Worm (Caenorhabditis elegans): Measurements from ENCODE around the gene E04F6.15.

The E04F6.15 gene

ce11 chrII:7217047-7217446 lies 7.0 kb upstream of the E04F6.15 start, which contains the start of gene E04F6.10:
Gene E04F6.10, minus strand, starts transcription at chrII:7217147.
- TF ChIP-seq nhr-10 (tag; optimal IDR thresholded peaks at IDR 0.05) (no peak), aha-1 (tag) (peak; percentile 66), ceh-32 (tag; optimal IDR thresholded peaks at IDR 0.05; ENCODE audit: poor library complexity) (no peak), set-16 (GFP tag; IDR thresholded peaks at IDR 0.05) (no peak), pha-4 (GFP tag; IDR thresholded peaks at IDR 0.05) (no peak), pha-4 (tag; optimal IDR thresholded peaks at IDR 0.05) (no peak), hlh-30 (tag; optimal IDR thresholded peaks at IDR 0.05; ENCODE audit: insufficient read depth) (no peak), nhr-42 (GFP tag; IDR thresholded peaks at IDR 0.05) (no peak), fkh-10 (GFP tag; optimal IDR thresholded peaks at IDR 0.05) (no peak), F26F4.8 (GFP tag; conservative IDR thresholded peaks at IDR 0.05) (no peak), ceh-28 (tag; optimal IDR thresholded peaks at IDR 0.05) (no peak), R02D3.7 (tag; optimal IDR thresholded peaks at IDR 0.05) (no peak), lir-3 (tag; optimal IDR thresholded peaks at IDR 0.05) (no peak), php-3 (GFP tag; IDR thresholded peaks at IDR 0.05) (no peak), unc-62 (GFP tag; optimal IDR thresholded peaks at IDR 0.05 in 1 of 2) (peak in 1 of 2 experiments; percentile 57), unc-62 (tag; optimal IDR thresholded peaks at IDR 0.05) (no peak), zfp-2 (tag; optimal IDR thresholded peaks at IDR 0.05) (no peak), spr-1 (tag; optimal IDR thresholded peaks at IDR 0.05) (no peak)

ce11 chrII:7212059-7212458 lies 2.0 kb upstream of the E04F6.15 start, which contains the start of gene E04F6.9:
Gene E04F6.9, minus strand, starts transcription at chrII:7212159.
- TF ChIP-seq dmd-9 (GFP tag; IDR thresholded peaks at IDR 0.05) (no peak), lin-39 (tag; optimal IDR thresholded peaks at IDR 0.05) (no peak), snpc-4 (tag; optimal IDR thresholded peaks at IDR 0.05) (no peak), cey-2 (tag; optimal IDR thresholded peaks at IDR 0.05; ENCODE audit: borderline replicate concordance, insufficient read depth) (no peak), daf-16 (GFP tag; optimal IDR thresholded peaks at IDR 0.05) (peak in 1 of 2 experiments; percentile 36), daf-16 (tag; optimal IDR thresholded peaks at IDR 0.05) (no peak)

- TF ChIP-seq fkh-10 (GFP tag; optimal IDR thresholded peaks at IDR 0.05) (no peak), sdz-12 (GFP tag; optimal IDR thresholded peaks at IDR 0.05) (no peak), Y75B8A.6 (GFP tag; IDR thresholded peaks at IDR 0.05) (no peak), ceh-44 (GFP tag; IDR thresholded peaks at IDR 0.05) (no peak), daf-12 (tag; optimal IDR thresholded peaks at IDR 0.05) (no peak), hlh-30 (tag; optimal IDR thresholded peaks at IDR 0.05; ENCODE audit: insufficient read depth) (peak; percentile 38), daf-16 (GFP tag; optimal IDR thresholded peaks at IDR 0.05) (peak in 1 of 2 experiments; percentile 75), daf-16 (tag; optimal IDR thresholded peaks at IDR 0.05) (no peak), ceh-32 (tag; optimal IDR thresholded peaks at IDR 0.05; ENCODE audit: poor library complexity) (no peak), duxl-1 (tag; optimal IDR thresholded peaks at IDR 0.05; ENCODE audit: poor library complexity) (no peak), lin-13 (GFP tag; optimal IDR thresholded peaks at IDR 0.05) (no peak), lin-39 (tag; optimal IDR thresholded peaks at IDR 0.05) (no peak), tag-97 (GFP tag; IDR thresholded peaks at IDR 0.05) (no peak), nhr-11 (tag; optimal IDR thresholded peaks at IDR 0.05) (peak; percentile 8)
These were observed 1.2 kb upstream of the E04F6.15 start, which contains the start of gene E04F6.8 for ce11 chrII:7211280-7211679. Gene E04F6.8, minus strand, starts transcription at chrII:7211380.

DNA sequence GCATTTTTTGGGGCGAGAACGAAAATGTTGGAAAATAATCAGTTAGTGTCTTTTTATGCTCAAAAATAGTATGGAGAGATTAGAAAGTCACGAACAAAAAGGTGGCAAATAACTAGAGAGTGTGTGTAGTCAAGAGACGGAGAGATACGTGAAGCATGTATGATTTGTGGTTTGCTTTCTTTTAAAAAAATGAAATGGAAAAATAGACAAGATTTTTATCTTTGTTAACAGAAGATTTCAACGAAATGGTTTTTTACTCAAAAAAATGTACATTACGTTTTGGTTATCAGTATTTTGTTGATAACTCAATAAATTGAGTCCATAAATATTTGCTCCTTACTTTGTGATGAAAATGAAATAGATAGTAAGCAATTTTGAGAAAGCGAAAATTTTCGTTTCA lies 1.9 kb downstream of the E04F6.15 start, which contains the start of gene dhs-7:
Gene dhs-7 (minus strand): TSS at position 277 of the 400 bp plus-strand sequence.
- TF ChIP-seq daf-16 (GFP tag; optimal IDR thresholded peaks at IDR 0.05), result no peak
- peak; percentile 70 for TF ChIP-seq daf-16 (tag; optimal IDR thresholded peaks at IDR 0.05)
- TF ChIP-seq Y105C5A.15 (GFP tag; IDR thresholded peaks at IDR 0.05), result no peak
- no peak for TF ChIP-seq tra-1 (GFP tag; IDR thresholded peaks at IDR 0.05)
- no peak for TF ChIP-seq mxl-3 (GFP tag; optimal IDR thresholded peaks at IDR 0.05)
- TF ChIP-seq F26F4.8 (GFP tag; conservative IDR thresholded peaks at IDR 0.05), result no peak
- no peak for TF ChIP-seq nhr-42 (GFP tag; IDR thresholded peaks at IDR 0.05)
- TF ChIP-seq spr-3 (GFP tag; optimal IDR thresholded peaks at IDR 0.05), result no peak
- TF ChIP-seq hlh-11 (tag; optimal IDR thresholded peaks at IDR 0.05), result peak; percentile 20
- no peak for TF ChIP-seq D1046.2 (GFP tag; IDR thresholded peaks at IDR 0.05)
- peak; percentile 34 for TF ChIP-seq nhr-28 (tag; optimal IDR thresholded peaks at IDR 0.05)
- no peak for TF ChIP-seq unc-130 (GFP tag; optimal IDR thresholded peaks at IDR 0.05)
- no peak for TF ChIP-seq Y5F2A.4 (GFP tag; optimal IDR thresholded peaks at IDR 0.05)
- no peak for TF ChIP-seq ZK546.5 (tag; optimal IDR thresholded peaks at IDR 0.05)
- TF ChIP-seq dmd-6 (GFP tag; IDR thresholded peaks at IDR 0.05), result peak; percentile 36; the same call in 1 of the 2 replicates
- no peak for TF ChIP-seq mdt-29 (GFP tag; IDR thresholded peaks at IDR 0.05)
- TF ChIP-seq unc-39 (tag; optimal IDR thresholded peaks at IDR 0.05), result no peak
- TF ChIP-seq php-3 (GFP tag; IDR thresholded peaks at IDR 0.05), result no peak
- no peak for TF ChIP-seq lin-39 (tag; optimal IDR thresholded peaks at IDR 0.05)
- no peak for TF ChIP-seq ces-1 (GFP tag; optimal IDR thresholded peaks at IDR 0.05)
- TF ChIP-seq dve-1 (tag; optimal IDR thresholded peaks at IDR 0.05; ENCODE audit: insufficient read depth), result peak; percentile 58
